Fruit fly (Drosophila melanogaster): Measurements from ENCODE around the gene Top3alpha.

DNA sequence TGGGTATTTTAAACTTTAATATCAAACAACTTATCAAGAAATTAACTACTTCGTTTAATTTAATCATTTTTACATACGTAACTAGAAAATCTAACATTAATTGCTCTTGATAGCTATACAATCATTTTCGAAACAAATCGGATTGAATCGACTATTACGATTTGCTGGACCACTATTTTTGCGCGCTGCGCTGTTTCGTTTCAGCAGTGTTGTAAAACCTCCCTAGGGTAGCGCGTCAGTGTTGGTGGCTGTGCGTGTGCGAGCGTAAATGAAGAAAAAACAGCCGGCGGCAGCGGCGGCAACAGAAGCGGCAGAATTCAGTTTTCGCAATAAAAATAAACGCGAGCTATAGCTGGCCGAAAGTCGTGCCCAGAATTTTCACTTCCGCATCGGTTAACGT lies 35.3 kb downstream of the Top3alpha start, which contains the start of gene CG33116:
- no peak for TF ChIP-seq CG8478 (optimal IDR thresholded peaks at IDR 0.05)
- TF ChIP-seq usp (GFP tag; optimal IDR thresholded peaks at IDR 0.05): no peak
- no peak for TF ChIP-seq EcR (GFP tag; optimal IDR thresholded peaks at IDR 0.05)
